Fruit fly (Drosophila melanogaster) whole organism: ENCODE results near the gene CG6428.

ENCODE experiments used
- Dll ChIP-seq: fragments of >200 bp; optimal IDR thresholded peaks from 2 replicates; lab custom pipeline; 2017
- psq ChIP-seq: fragments of >200 bp; optimal IDR thresholded peaks from 2 replicates; lab custom pipeline; 2017
- usp ChIP-seq: fragments of >200 bp; optimal IDR thresholded peaks from 2 replicates; lab custom pipeline; 2017; ENCODE audit warnings: missing biosample characterization, missing genetic modification characterization, mixed read lengths

DNA sequence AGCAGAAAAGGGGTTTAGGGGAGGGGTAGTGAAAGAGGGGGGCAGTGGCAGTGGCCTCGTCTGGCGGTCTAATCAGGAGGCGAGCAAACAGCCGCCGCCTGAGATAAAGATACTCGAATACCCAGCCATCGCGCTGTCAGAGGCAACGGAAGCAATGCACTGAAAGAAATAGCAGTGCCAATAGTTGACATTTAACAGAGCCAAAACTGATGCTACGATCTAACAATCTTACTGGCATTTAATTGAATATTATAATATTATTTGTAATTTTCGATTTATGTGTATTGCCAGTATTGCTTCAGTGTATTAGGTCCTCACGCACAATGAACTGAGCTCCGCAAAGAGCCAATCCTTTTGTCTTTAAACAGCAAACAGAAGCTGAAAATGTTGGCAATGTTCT lies 44.4 kb upstream of the CG6428 start:
- no peak for TF ChIP-seq psq
- TF ChIP-seq Dll (lab: Kevin White, UChicago), result no peak
- TF ChIP-seq usp (GFP tag; lab: Kevin White, UChicago), result no peak
